Worm (Caenorhabditis elegans): Measurements from ENCODE around the gene ZC132.11.
"Not testable (repeated sequence)": the region's sequence is repeated elsewhere in the genome, so short reads cannot be mapped to it uniquely, and the experiment has no call there.

DNA sequence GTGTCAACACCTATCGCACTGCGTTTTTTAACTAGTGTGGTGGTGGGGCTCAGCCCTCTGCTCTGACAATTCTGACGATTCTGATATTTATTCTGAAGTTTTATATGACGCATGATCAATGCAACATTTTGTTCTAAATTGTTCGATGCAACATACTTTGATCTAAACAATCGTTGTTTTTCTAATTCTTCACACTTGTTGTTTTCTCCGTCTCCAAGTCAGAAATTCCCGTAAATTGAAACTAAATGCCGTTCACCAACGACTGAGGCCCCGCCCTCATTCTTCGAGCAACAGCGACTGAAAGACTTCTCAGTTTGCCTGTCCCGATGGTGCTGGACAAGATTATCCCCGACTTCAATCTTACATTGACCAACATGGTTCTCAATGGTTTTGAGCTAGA is 13.7 kb downstream of the ZC132.11 start, which contains the start of gene srt-19:
- not testable (repeated sequence) for TF ChIP-seq W03F9.2, dao-5, him-1 (tag; optimal IDR thresholded peaks at IDR 0.05)

All from whole organism, L4/young adult.